Fruit fly (Drosophila melanogaster): ENCODE results near the gene CG7294.

- no peak for TF ChIP-seq Dif (GFP tag; optimal IDR thresholded peaks at IDR 0.05; ENCODE audit: partially characterized antibody)
- TF ChIP-seq pan (optimal IDR thresholded peaks at IDR 0.05): no peak
- TF ChIP-seq Abd-B (GFP tag; optimal IDR thresholded peaks at IDR 0.05): no peak
- TF ChIP-seq N (GFP tag; optimal IDR thresholded peaks at IDR 0.05): no peak
- no peak for TF ChIP-seq Myc (optimal IDR thresholded peaks at IDR 0.05)
- no peak for TF ChIP-seq sv (GFP tag; optimal IDR thresholded peaks at IDR 0.05)
Measured at dm6 chr2L:10682197-10682596, 6.9 kb downstream of the CG7294 start.

All from whole organism, wandering third instar larva.